Fruit fly (Drosophila melanogaster): ENCODE results near the gene papi.

The papi gene

DNA sequence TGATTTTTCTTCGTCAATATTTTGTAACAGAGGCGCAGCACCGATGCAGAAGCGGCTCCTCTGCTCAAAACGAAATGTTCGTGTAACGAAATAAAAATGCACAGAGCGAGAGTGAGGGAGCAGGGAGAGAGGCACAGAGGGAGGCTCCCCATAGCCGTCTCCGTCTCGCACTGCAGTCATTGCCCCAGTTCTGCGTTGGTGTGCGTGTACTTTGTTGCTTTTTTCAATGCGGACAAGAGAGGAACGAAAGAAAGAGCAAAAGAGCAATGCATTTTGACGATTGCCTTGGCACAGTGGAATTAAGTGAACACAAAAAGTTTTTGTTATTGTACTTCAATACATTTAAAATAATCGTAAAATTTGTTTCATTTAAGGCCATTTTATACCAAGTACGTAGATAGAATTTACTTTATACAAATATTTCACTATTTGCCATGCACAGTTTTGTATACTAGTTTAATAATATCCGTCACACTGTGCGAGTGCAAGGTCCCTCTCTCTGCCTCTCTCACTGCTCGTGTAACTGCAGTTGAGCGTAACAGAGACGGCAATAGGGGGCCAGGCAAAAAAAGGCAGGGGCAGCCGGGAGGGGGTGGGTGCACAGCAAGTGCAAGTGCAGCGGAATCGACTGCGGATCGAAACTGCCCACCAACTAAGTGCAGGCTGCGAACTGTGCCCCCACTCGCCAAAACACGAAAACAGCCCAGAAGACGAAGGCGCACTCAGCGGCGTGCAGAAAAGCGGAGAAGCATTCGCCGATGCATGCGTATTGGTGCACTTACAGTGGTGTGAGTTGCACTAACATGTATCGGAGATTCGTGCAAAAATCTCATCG, 18.3 kb upstream of the papi start:
- TF ChIP-seq insv (optimal IDR thresholded peaks at IDR 0.05) = no peak
- no peak for TF ChIP-seq Sin3A (optimal IDR thresholded peaks at IDR 0.05)

DNA sequence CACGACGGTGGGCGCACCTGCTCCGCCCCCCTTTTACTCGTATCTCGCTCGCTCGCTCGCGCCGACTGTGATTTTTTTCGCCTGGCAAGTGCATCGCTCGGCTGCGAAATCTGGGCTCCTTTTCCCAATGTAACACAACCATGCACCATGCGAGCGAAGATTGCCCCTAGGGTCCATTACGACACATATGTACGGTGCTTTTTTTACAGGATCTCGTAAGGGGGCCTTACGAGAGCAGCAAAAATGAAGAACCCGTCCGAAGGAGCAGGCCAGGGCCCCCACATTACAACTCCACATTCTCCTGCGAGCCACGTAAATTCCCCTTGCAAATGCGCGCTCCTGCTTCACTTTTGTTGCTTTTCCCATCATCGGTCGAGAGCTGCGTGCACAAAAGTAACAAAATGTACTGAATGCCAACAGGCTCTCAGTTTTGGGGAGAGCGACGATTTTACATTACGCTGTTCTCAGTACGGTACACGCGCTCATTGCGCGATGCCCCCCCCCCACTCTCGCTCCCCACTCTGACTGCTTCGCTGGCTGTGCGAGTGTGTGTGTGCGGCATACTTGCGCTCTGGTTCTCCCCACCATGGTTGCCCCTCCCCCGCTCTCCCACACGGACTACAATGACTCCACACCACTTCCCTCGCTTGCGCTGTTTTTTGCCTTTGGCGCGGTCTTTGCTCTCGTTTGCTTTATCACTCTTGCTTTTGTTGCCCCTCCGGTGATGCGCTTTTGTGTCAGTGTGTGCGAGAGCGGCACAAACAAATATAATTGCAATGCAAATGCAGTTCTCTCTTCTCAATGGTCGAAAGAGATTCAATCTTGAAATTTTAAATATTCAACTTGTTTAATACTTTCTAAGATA, 17.5 kb upstream of the papi start:
- TF ChIP-seq psq (optimal IDR thresholded peaks at IDR 0.05) (no peak), insv (optimal IDR thresholded peaks at IDR 0.05) (no peak), h (optimal IDR thresholded peaks at IDR 0.05) (no peak), Myc (optimal IDR thresholded peaks at IDR 0.05) (no peak), Sin3A (optimal IDR thresholded peaks at IDR 0.05) (no peak), ttk (optimal IDR thresholded peaks at IDR 0.05) (no peak)

DNA sequence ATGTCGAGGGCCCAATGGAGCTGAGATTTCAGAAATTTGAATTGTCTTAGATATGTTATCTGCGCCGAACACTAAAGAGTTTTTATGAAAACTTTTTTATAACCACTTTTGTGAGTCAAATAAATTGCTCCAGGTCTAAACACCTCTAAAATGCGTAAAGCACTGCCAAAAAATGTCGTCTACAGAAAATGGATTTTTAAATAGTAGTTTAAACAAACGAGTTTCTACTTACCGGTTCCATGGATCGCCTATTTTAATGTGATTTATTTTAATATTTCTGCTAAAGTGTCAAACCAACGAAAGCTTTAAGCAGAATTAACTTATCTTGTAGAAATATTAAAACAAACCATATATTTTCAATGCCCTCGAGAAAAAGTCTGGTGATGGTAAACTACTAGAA, 14.5 kb upstream of the papi start, which contains the start of gene CG31668:
Gene CG31668, minus strand, starts transcription at position 101 of the 400 bp plus-strand sequence.
- TF ChIP-seq h (optimal IDR thresholded peaks at IDR 0.05) (no peak), insv (optimal IDR thresholded peaks at IDR 0.05) (no peak), psq (optimal IDR thresholded peaks at IDR 0.05) (no peak), Sin3A (optimal IDR thresholded peaks at IDR 0.05) (no peak), ttk (optimal IDR thresholded peaks at IDR 0.05) (no peak), Myc (optimal IDR thresholded peaks at IDR 0.05) (no peak)

DNA sequence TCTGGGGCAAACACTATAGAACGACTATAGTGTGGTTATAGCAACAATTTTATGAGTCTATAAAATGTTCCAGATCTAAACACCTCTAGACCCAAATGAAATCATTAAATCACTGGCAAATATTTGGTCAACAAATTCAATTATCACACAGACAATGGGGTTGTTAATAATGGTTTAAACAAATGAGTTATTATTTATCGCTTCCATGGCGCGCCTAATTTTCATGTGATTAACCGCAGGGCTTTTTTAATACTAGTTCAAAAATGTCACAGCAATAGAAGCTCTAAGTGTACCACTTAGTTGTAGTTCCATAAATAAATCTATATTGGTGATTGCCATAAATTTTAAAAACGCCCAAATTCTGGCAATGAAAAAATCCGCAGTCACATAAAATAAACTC, 11.5 kb upstream of the papi start, which contains the start of gene CG33124:
Gene CG33124, minus strand, starts transcription at position 101 of the 400 bp plus-strand sequence.
- TF ChIP-seq ttk (optimal IDR thresholded peaks at IDR 0.05) (no peak), insv (optimal IDR thresholded peaks at IDR 0.05) (no peak), Sin3A (optimal IDR thresholded peaks at IDR 0.05) (no peak), Myc (optimal IDR thresholded peaks at IDR 0.05) (no peak), h (optimal IDR thresholded peaks at IDR 0.05) (no peak), psq (optimal IDR thresholded peaks at IDR 0.05) (no peak)

DNA sequence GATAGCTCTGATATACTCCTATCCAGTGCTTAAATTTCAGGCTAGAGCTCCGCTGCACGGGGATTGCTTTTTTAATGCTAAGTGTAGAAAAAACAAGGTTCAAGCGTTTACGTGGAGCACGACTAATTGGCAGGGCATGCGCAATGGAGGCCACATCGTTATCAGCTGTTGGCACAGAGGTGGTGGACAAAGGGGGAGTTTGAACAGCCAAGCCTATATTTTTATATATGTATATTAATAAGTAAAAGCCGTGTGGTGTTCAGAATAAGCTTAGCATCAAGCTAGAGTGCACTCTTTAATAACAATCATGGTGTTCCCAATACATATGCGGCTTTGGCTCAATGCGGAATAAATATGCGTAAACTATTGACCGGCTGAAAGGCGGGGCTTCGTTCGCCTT, 8.1 kb upstream of the papi start, which contains the start of gene CG15385:
Gene CG15385, minus strand, starts transcription at position 94 of the 400 bp plus-strand sequence.
- no peak for TF ChIP-seq h (optimal IDR thresholded peaks at IDR 0.05)
- TF ChIP-seq ttk (optimal IDR thresholded peaks at IDR 0.05) = no peak
- no peak for TF ChIP-seq Sin3A (optimal IDR thresholded peaks at IDR 0.05)
- no peak for TF ChIP-seq psq (optimal IDR thresholded peaks at IDR 0.05)
- no peak for TF ChIP-seq Myc (optimal IDR thresholded peaks at IDR 0.05)
- no peak for TF ChIP-seq insv (optimal IDR thresholded peaks at IDR 0.05)

DNA sequence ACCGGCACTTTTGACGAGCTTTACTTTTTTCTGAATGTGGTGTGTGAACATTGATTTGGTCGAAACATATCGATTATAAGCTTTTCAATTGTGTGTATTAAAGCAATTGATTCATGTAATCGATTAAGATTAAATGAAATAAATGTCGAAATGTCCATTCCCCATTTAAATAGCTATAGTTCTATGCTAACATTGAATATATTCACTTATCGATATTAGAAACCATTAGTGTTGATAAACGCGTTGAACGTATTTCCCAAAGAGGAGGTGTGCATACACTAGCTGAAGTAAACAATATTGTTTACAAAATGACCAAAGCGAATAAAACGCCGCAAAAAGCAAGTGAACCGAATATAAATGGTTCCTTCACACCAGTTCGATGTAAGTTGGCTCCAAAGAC, 6.5 kb upstream of the papi start, which contains the start of the genes Uch and CG34174:
Gene Uch, minus strand, starts transcription at position 208 of the 400 bp plus-strand sequence.
Gene CG34174, plus strand, starts transcription at position 263 of the 400 bp plus-strand sequence.
- TF ChIP-seq Myc (optimal IDR thresholded peaks at IDR 0.05) (no peak), insv (optimal IDR thresholded peaks at IDR 0.05) (no peak), psq (optimal IDR thresholded peaks at IDR 0.05) (no peak), ttk (optimal IDR thresholded peaks at IDR 0.05) (no peak), h (optimal IDR thresholded peaks at IDR 0.05) (no peak), Sin3A (optimal IDR thresholded peaks at IDR 0.05) (no peak)

DNA sequence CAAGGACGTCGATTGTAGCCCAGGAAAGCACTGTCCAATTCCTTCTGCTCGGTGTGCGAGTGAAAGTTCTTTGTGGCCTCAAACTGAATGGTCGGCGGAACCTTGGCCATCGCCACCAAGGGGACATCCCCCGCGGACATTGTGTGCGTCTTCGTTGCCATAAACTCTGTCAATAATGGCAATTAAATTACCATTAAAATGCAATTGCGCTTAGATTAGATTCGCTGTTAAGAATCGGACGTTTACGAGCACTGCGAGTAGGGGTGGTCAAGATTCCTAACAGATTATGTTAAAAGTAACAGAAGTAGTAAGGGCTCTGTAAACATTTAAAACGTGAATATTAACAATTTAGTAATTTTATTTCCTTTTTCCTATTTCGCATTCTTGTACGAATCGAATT, 4.5 kb upstream of the papi start, which contains the start of gene daed:
Gene daed, minus strand, starts transcription at position 247 of the 400 bp plus-strand sequence.
- no peak for TF ChIP-seq Sin3A (optimal IDR thresholded peaks at IDR 0.05)
- TF ChIP-seq h (optimal IDR thresholded peaks at IDR 0.05) = no peak
- TF ChIP-seq Myc (optimal IDR thresholded peaks at IDR 0.05) = no peak
- TF ChIP-seq insv (optimal IDR thresholded peaks at IDR 0.05) = no peak
- TF ChIP-seq ttk (optimal IDR thresholded peaks at IDR 0.05) = no peak
- TF ChIP-seq psq (optimal IDR thresholded peaks at IDR 0.05) = no peak

DNA sequence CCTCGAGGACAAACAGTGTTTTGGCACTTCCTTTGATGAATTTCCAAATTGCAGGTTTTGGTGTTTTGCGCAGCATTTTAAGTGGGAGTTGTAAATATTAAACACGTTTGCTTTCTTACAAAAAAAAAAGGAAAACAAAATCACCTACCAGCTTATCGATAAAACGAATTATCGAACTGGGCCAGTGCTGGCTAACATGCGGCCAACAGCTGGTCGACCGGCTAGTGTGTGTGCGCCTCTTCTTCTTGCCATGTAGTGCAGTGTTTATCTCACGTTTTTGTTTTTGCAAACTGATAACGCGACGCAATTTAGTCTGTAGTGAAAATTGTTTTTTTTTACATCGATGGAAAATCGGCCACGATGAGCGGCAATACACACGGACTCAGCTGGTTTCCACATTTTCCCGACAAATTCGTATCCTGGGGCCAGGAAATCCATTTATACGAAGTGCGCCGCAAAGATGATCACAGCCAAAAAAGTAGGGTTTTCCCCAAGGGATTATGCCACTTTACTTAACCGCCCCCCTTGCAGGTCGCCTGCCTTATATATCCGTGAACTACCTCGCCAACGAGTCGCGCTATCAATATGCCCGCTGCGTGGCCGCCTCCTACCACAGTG, 3.4 kb upstream of the papi start, which contains the start of the genes CG15386, CG42371 and mio:
Gene CG15386, minus strand, starts transcription at position 180 of the 618 bp plus-strand sequence.
Gene CG42371, minus strand, starts transcription at position 180 of the 618 bp plus-strand sequence.
Gene mio, plus strand, starts transcription at position 224 of the 618 bp plus-strand sequence.
- no peak for TF ChIP-seq ttk (optimal IDR thresholded peaks at IDR 0.05)
- TF ChIP-seq h (optimal IDR thresholded peaks at IDR 0.05) = no peak
- no peak for TF ChIP-seq Myc (optimal IDR thresholded peaks at IDR 0.05)
- no peak for TF ChIP-seq Sin3A (optimal IDR thresholded peaks at IDR 0.05)
- TF ChIP-seq insv (optimal IDR thresholded peaks at IDR 0.05) = no peak
- TF ChIP-seq psq (optimal IDR thresholded peaks at IDR 0.05) = no peak

DNA sequence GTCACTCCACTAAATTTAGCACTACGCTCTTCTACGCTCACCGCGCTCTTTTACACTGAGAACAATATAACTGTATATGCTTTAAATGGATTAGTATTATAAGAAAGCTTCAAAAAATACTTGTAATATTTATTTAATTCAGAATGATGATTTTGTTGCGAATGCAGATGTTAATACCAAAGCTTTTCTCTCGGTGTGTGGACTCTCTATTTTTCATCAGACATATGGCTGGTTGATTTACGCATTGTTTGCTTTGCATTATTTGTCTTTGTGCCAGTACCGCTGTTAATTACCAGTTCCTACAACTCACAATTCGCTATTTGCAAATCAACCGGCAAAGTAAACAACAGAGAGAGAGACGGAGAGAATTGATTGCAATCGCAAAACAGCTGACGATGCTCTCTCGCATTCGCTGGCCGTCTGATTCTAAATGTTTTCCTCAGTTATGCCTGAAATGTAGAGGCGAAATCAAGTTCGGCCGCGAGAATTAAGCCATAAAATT, 1.2 kb downstream of the papi start:
- no peak for TF ChIP-seq Myc (optimal IDR thresholded peaks at IDR 0.05)
- TF ChIP-seq Sin3A (optimal IDR thresholded peaks at IDR 0.05) = no peak
- no peak for TF ChIP-seq insv (optimal IDR thresholded peaks at IDR 0.05)
- TF ChIP-seq psq (optimal IDR thresholded peaks at IDR 0.05) = no peak
- TF ChIP-seq ttk (optimal IDR thresholded peaks at IDR 0.05) = no peak
- no peak for TF ChIP-seq h (optimal IDR thresholded peaks at IDR 0.05)

DNA sequence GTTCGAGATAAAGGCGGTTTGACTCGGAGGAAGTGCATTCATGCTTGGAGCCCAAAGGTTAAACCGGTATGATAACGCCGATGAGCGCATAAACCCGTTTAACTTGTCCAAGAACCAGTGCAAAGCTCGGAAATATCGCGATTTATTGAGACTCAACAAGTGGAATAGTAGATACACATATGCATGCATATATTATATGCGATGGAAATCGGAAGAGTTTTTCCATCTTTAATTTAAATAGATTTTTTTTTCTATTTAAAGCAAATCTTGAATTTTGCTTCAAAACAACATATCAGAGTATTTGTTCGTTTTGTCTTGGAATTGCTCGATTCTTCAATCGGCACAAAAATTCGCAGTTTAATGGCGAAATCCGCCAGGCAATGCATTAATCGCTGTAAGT, 1.8 kb downstream of the papi start:
- no peak for TF ChIP-seq insv (optimal IDR thresholded peaks at IDR 0.05)
- no peak for TF ChIP-seq Myc (optimal IDR thresholded peaks at IDR 0.05)

Data from Kc167 (cell line).